Fruit fly (Drosophila melanogaster): ENCODE results near the gene CG4928.

Gene CG4928

DNA sequence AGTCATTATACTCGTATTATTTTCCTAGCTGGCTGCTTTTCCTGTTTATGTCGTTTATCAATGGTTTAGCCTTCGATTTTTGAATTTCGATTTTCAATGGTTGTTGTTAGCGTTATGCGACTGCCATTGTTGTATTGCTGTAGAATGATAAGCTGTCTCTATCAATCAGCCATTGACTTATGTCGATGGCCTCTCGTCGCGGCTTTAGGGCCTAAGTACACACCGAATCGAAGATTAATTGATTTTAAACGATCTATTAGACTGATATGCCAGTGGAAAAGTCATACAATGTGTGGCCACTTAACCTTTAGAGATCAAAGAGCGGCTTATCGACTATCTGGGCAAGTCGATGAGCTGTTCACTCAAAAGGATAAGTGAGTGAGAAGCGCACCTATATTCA is 9.6 kb downstream of the CG4928 start:
- TF ChIP-seq CG31627 (GFP tag; optimal IDR thresholded peaks at IDR 0.05): no peak
- TF ChIP-seq svp (GFP tag): peak; percentile 78
- no peak for TF ChIP-seq Blimp-1 (GFP tag; optimal IDR thresholded peaks at IDR 0.05)

DNA sequence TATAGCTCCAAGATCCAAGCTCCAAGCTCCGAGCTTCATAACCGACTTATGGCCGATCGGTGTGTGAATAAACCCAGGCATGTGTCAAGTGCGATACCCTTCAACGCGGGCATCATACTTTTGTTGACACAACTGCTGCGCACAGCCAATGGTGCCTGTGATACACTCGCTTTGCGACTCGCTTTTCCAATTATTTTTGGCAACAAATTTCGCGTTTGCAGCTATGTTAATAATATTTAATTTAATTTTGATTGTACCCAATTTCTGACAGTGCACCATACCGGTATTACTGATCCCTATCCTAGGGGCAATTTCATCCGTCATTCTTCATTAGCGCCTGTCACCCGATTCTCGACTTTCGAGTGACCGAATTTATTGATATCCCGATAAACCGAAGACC is 10.5 kb downstream of the CG4928 start:
- TF ChIP-seq CG34406 (GFP tag; optimal IDR thresholded peaks at IDR 0.05) (no peak), svp (GFP tag) (peak; percentile 62), Sox102F (GFP tag; optimal IDR thresholded peaks at IDR 0.05) (no peak), ss (GFP tag; optimal IDR thresholded peaks at IDR 0.05) (no peak), Gug (GFP tag; IDR thresholded peaks at IDR 0.05) (no peak), fkh (GFP tag; optimal IDR thresholded peaks at IDR 0.05) (peak; percentile 2), dac (GFP tag; optimal IDR thresholded peaks at IDR 0.05) (no peak), fd59A (GFP tag; optimal IDR thresholded peaks at IDR 0.05) (no peak), eg (GFP tag; IDR thresholded peaks at IDR 0.05) (no peak), Hr38 (GFP tag; optimal IDR thresholded peaks at IDR 0.05) (no peak), fd85E (GFP tag; optimal IDR thresholded peaks at IDR 0.05) (no peak), CG11902 (GFP tag; optimal IDR thresholded peaks at IDR 0.05) (no peak), CG3919 (GFP tag; optimal IDR thresholded peaks at IDR 0.05) (no peak), CG8319 (GFP tag; optimal IDR thresholded peaks at IDR 0.05) (no peak), CG7368 (GFP tag; optimal IDR thresholded peaks at IDR 0.05) (no peak), pdm3 (GFP tag; optimal IDR thresholded peaks at IDR 0.05) (no peak), Hr39 (GFP tag; optimal IDR thresholded peaks at IDR 0.05) (no peak), Eip93F (GFP tag; optimal IDR thresholded peaks at IDR 0.05) (no peak), CG6163 (GFP tag; IDR thresholded peaks at IDR 0.05) (no peak), Ets21C (GFP tag; optimal IDR thresholded peaks at IDR 0.05) (no peak), Eip78C (GFP tag) (peak; percentile 29), CG16779 (tag; optimal IDR thresholded peaks at IDR 0.05) (no peak), net (GFP tag; optimal IDR thresholded peaks at IDR 0.05) (no peak), esn (GFP tag; optimal IDR thresholded peaks at IDR 0.05) (no peak)

DNA sequence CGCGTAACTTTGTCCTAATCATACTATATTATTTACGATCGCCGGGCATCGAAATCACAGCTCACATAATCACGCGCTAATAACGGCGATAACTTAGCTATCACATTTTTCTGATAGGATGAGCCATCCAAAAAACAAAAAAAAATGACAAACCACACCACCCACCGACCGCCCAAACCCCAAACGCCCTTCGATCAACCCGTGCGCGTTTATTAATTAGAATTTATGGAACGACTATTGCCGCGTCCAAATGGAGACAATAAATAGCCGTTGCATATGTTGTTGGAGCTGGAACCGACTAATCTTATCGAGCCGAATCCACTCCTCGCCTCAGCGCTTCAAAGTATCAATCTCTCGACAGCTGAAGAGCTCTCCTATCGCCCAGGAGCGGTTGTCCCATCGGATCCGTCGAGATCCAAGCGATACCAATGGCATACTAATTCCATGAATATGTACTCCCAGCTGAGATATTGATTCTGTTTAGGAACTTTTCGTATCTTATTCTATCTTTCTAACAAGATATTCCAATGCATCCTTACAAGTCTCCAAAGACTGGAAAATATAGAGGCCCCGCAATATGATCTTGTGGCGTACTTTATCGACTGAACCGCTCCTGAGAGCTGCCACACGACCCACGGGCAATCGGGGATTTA is 11.2 kb downstream of the CG4928 start:
- TF ChIP-seq achi (GFP tag; optimal IDR thresholded peaks at IDR 0.05): no peak
- TF ChIP-seq CG16779 (tag; optimal IDR thresholded peaks at IDR 0.05): no peak
- peak; percentile 38 for TF ChIP-seq Eip78C (GFP tag)
- peak; percentile 66 for TF ChIP-seq svp (GFP tag)

DNA sequence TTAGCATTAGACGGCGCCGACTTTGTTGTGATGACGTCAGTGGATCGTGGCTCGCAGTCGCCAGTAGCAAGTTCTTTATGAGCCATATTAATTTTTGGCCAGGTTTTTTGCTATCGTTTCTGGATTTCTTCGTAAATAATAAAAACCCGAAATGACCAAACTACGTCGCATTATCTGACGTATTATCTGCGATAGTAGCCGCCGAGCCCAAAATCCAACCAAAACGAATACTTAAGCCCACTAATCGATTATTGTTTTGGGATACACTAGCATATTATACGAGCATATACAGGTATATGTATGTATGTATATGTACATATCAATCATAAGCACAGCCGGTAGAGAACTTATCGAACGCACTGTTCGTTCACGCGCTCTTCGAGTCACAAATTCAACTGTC is 13.7 kb downstream of the CG4928 start:
- no peak for TF ChIP-seq Smox (GFP tag; optimal IDR thresholded peaks at IDR 0.05)
- TF ChIP-seq spab (GFP tag; optimal IDR thresholded peaks at IDR 0.05): no peak
- TF ChIP-seq OdsH (GFP tag; optimal IDR thresholded peaks at IDR 0.05): no peak
- TF ChIP-seq Gug (GFP tag; IDR thresholded peaks at IDR 0.05): no peak
- no peak for TF ChIP-seq dsx (GFP tag; optimal IDR thresholded peaks at IDR 0.05; ENCODE audit: poor library complexity, severe bottlenecking)
- no peak for TF ChIP-seq CG10669 (GFP tag; optimal IDR thresholded peaks at IDR 0.05)
- no peak for TF ChIP-seq CG6854 (GFP tag; optimal IDR thresholded peaks at IDR 0.05)
- TF ChIP-seq CG6276 (GFP tag; optimal IDR thresholded peaks at IDR 0.05): no peak
- TF ChIP-seq dac (GFP tag; optimal IDR thresholded peaks at IDR 0.05): no peak
- TF ChIP-seq Hr4 (GFP tag; optimal IDR thresholded peaks at IDR 0.05): no peak
- TF ChIP-seq CG11902 (GFP tag; optimal IDR thresholded peaks at IDR 0.05): no peak
- no peak for TF ChIP-seq CG31627 (GFP tag; optimal IDR thresholded peaks at IDR 0.05)
- no peak for TF ChIP-seq CG16779 (tag; optimal IDR thresholded peaks at IDR 0.05)
- TF ChIP-seq Sox15 (GFP tag; optimal IDR thresholded peaks at IDR 0.05): no peak
- TF ChIP-seq CG11294 (GFP tag; IDR thresholded peaks at IDR 0.05): no peak
- TF ChIP-seq CG11762 (GFP tag; optimal IDR thresholded peaks at IDR 0.05; ENCODE audit: insufficient read depth): no peak
- no peak for TF ChIP-seq Lpt (GFP tag; optimal IDR thresholded peaks at IDR 0.05)
- no peak for TF ChIP-seq Eip93F (GFP tag; optimal IDR thresholded peaks at IDR 0.05)

All from whole organism, prepupa.